Fruit fly (Drosophila melanogaster) whole organism, pupa: ENCODE results near the gene Sk2.

Experiments used
- CG10348 ChIP-seq: fragments of 200-800 bp; sonication (Bioruptor generic); IDR thresholded peaks from 2 replicates; pipeline ENCODE4 v1.3.6; 2022; ENCODE audit warnings: missing biosample characterization, missing genetic modification characterization
- CG12605 ChIP-seq: fragments of 200-800 bp; sonication (Bioruptor generic); IDR thresholded peaks from 2 replicates; pipeline ENCODE4 v1.3.6; 2022; ENCODE audit warnings: missing biosample characterization, missing genetic modification characterization
- CG13204 ChIP-seq: fragments of 200-800 bp; sonication (Bioruptor generic); optimal IDR thresholded peaks from 2 replicates; lab custom pipeline; 2018; ENCODE audit warnings: missing biosample characterization, mild to moderate bottlenecking, missing genetic modification characterization, moderate library complexity
- CG14655 ChIP-seq: fragments of 200-800 bp; sonication (Bioruptor generic); optimal IDR thresholded peaks from 3 replicates; lab custom pipeline; 2017; ENCODE audit warnings: mild to moderate bottlenecking, missing biosample characterization, missing genetic modification reagents, missing genetic modification characterization
- CG15710 ChIP-seq: fragments of 200-800 bp; sonication (Bioruptor generic); optimal IDR thresholded peaks from 2 replicates; lab custom pipeline; 2018; ENCODE audit warnings: missing biosample characterization, mild to moderate bottlenecking, missing genetic modification characterization, moderate library complexity
- CG17806 ChIP-seq: fragments of 200-800 bp; sonication (Bioruptor generic); optimal IDR thresholded peaks from 2 replicates; lab custom pipeline; 2018; ENCODE audit warnings: missing biosample characterization, mild to moderate bottlenecking, missing genetic modification characterization, moderate library complexity
- CG32121 ChIP-seq: fragments of 200-800 bp; sonication (Bioruptor generic); IDR thresholded peaks from 2 replicates; pipeline ENCODE4 v1.3.6; 2022; ENCODE audit warnings: missing biosample characterization, missing genetic modification characterization
- CG34367 ChIP-seq: fragments of 200-800 bp; sonication (Bioruptor generic); optimal IDR thresholded peaks from 2 replicates; lab custom pipeline; 2018; ENCODE audit warnings: missing biosample characterization, mild to moderate bottlenecking, missing genetic modification characterization
- CG4496 ChIP-seq: fragments of 200-800 bp; sonication (Bioruptor generic); IDR thresholded peaks from 3 replicates; pipeline ENCODE4 v1.3.6; 2022; ENCODE audit warnings: missing biosample characterization, missing genetic modification characterization
- CG8159 ChIP-seq: fragments of 200-800 bp; sonication (Bioruptor generic); optimal IDR thresholded peaks from 3 replicates; lab custom pipeline; 2018; ENCODE audit warnings: missing biosample characterization, mild to moderate bottlenecking, missing genetic modification characterization, moderate library complexity
- CG8301 ChIP-seq: fragments of 200-800 bp; sonication (Bioruptor generic); optimal IDR thresholded peaks from 2 replicates; lab custom pipeline; 2018; ENCODE audit warnings: missing biosample characterization, mild to moderate bottlenecking, missing genetic modification characterization
- CG9948 ChIP-seq: fragments of 200-800 bp; sonication (Bioruptor generic); optimal IDR thresholded peaks from 2 replicates; lab custom pipeline; 2018; ENCODE audit warnings: missing biosample characterization, mild to moderate bottlenecking, missing genetic modification characterization, moderate library complexity
- D1 ChIP-seq: fragments of 200-800 bp; sonication (Bioruptor generic); optimal IDR thresholded peaks from 2 replicates; lab custom pipeline; 2018; ENCODE audit warnings: missing biosample characterization, mild to moderate bottlenecking, missing genetic modification characterization, moderate library complexity
- EcR ChIP-seq: fragments of 200-800 bp; sonication (Bioruptor generic); optimal IDR thresholded peaks from 3 replicates; lab custom pipeline; 2019; ENCODE audit warnings: missing biosample characterization, missing genetic modification characterization, mild to moderate bottlenecking, moderate library complexity, missing genetic modification reagents
- Ets98B ChIP-seq: fragments of 200-800 bp; sonication (Bioruptor generic); IDR thresholded peaks from 2 replicates; pipeline ENCODE4 v1.3.6; 2022; ENCODE audit warnings: missing biosample characterization, missing genetic modification characterization
- Pif1A ChIP-seq: fragments of 200-800 bp; sonication (Bioruptor generic); optimal IDR thresholded peaks from 3 replicates; lab custom pipeline; 2016; ENCODE audit warnings: missing biosample characterization, missing genetic modification characterization
- Pif1B ChIP-seq: fragments of 200-800 bp; sonication (Bioruptor generic); optimal IDR thresholded peaks from 3 replicates; lab custom pipeline; 2016; ENCODE audit warnings: missing biosample characterization, missing genetic modification characterization
- Snoo ChIP-seq: fragments of 200-800 bp; sonication (Bioruptor generic); optimal IDR thresholded peaks from 3 replicates; lab custom pipeline; 2017; ENCODE audit warnings: missing biosample characterization, mild to moderate bottlenecking, missing genetic modification characterization, inconsistent platforms
- fd96Ca ChIP-seq: fragments of 200-800 bp; sonication (Bioruptor generic); IDR thresholded peaks from 3 replicates; pipeline ENCODE4 v1.3.6; 2022; ENCODE audit warnings: missing biosample characterization, missing genetic modification characterization
- gl ChIP-seq: fragments of 200-800 bp; sonication (Bioruptor generic); optimal IDR thresholded peaks from 2 replicates; lab custom pipeline; 2018; ENCODE audit warnings: missing biosample characterization, mild to moderate bottlenecking, missing genetic modification characterization
- rn ChIP-seq: fragments of 200-800 bp; sonication (Bioruptor generic); IDR thresholded peaks from 2 replicates; pipeline ENCODE4 v1.3.6; 2022; ENCODE audit warnings: missing biosample characterization, missing genetic modification characterization

Sk2 gene

dm6 chr3L:3083329-3084083 is 36.6 kb downstream of the Sk2 start:
- TF ChIP-seq Ets98B (GFP tag; lab: Robert Waterston, UW) (0 out of 2 replicates have a peak, but pooled peaks have one; percentile 21), Pif1B (GFP tag; lab: Kevin White, UChicago) (no peak)

- no peak for TF ChIP-seq rn (GFP tag; lab: Robert Waterston, UW)
- no peak for TF ChIP-seq Snoo (tag; lab: Kevin White, UChicago)
- TF ChIP-seq Pif1A (GFP tag; lab: Kevin White, UChicago) = no peak
- TF ChIP-seq D1 (tag; lab: Kevin White, UChicago) = no peak
- TF ChIP-seq CG10348 = no peak
- TF ChIP-seq CG4496 (GFP tag; lab: Robert Waterston, UW) = no peak
- TF ChIP-seq CG8159 (tag; lab: Kevin White, UChicago) = no peak
- no peak for TF ChIP-seq fd96Ca (GFP tag; lab: Robert Waterston, UW)
- no peak for TF ChIP-seq CG34367
These were observed 42.1 kb downstream of the Sk2 start for dm6 chr3L:3089012-3089411.

- TF ChIP-seq D1 (tag; lab: Kevin White, UChicago) (no peak), CG10348 (no peak), EcR (peak; percentile 6), CG32121 (GFP tag; lab: Robert Waterston, UW) (0 out of 2 replicates have a peak, but pooled peaks have one; percentile 25), Ets98B (GFP tag; lab: Robert Waterston, UW) (peak; percentile 19; the same call in 1 of the 2 replicates), CG12605 (GFP tag; lab: Robert Waterston, UW) (peak; percentile 17; the same call in 1 of the 2 replicates)
These were observed 43.9 kb downstream of the Sk2 start for dm6 chr3L:3090581-3091345.

dm6 chr3L:3095590-3095989 is 48.7 kb downstream of the Sk2 start:
- TF ChIP-seq CG12605 (GFP tag; lab: Robert Waterston, UW) (peak; percentile 20), EcR (no peak), CG8301 (tag; lab: Kevin White, UChicago) (no peak), CG17806 (tag; lab: Kevin White, UChicago) (no peak), CG10348 (no peak), Snoo (tag; lab: Kevin White, UChicago) (no peak), Ets98B (GFP tag; lab: Robert Waterston, UW) (peak; percentile 10; the same call in 1 of the 2 replicates)

- no peak for TF ChIP-seq gl
- TF ChIP-seq CG32121 (GFP tag; lab: Robert Waterston, UW) = peak; percentile 26; the same call in 1 of the 2 replicates
- no peak for TF ChIP-seq CG14655
- no peak for TF ChIP-seq rn (GFP tag; lab: Robert Waterston, UW)
- no peak for TF ChIP-seq CG9948 (tag; lab: Kevin White, UChicago)
- TF ChIP-seq Ets98B (GFP tag; lab: Robert Waterston, UW) = no peak
- TF ChIP-seq CG8159 (tag; lab: Kevin White, UChicago) = peak; percentile 49
- no peak for TF ChIP-seq D1 (tag; lab: Kevin White, UChicago)
- TF ChIP-seq Pif1A (GFP tag; lab: Kevin White, UChicago) = no peak
- no peak for TF ChIP-seq CG10348
- 0 out of 2 replicates have a peak, but pooled peaks have one; percentile 9 for TF ChIP-seq CG12605 (GFP tag; lab: Robert Waterston, UW)
- peak; percentile 43 for TF ChIP-seq CG15710 (tag; lab: Kevin White, UChicago)
- TF ChIP-seq CG13204 (GFP tag; lab: Kevin White, UChicago) = no peak
- no peak for TF ChIP-seq fd96Ca (GFP tag; lab: Robert Waterston, UW)
- no peak for TF ChIP-seq CG34367
- TF ChIP-seq CG4496 (GFP tag; lab: Robert Waterston, UW) = 0 out of 3 replicates have a peak, but pooled peaks have one; percentile 49
- peak; percentile 55 for TF ChIP-seq CG8301 (tag; lab: Kevin White, UChicago)
- peak; percentile 20 for TF ChIP-seq Pif1B (GFP tag; lab: Kevin White, UChicago)
- no peak for TF ChIP-seq EcR
- no peak for TF ChIP-seq Snoo (tag; lab: Kevin White, UChicago)
- no peak for TF ChIP-seq CG17806 (tag; lab: Kevin White, UChicago)
These were observed 49.3 kb downstream of the Sk2 start for dm6 chr3L:3096073-3096725.
